Worm (Caenorhabditis elegans) whole organism, L4/young adult: ENCODE measurements around the gene srbc-23.

Source experiments
- W03F9.2 ChIP-seq: fragments of 150-350 bp; optimal IDR thresholded peaks from 2 replicates; lab custom pipeline; 2014; ENCODE audit warnings: missing biosample characterization, missing genetic modification characterization
- dao-5 ChIP-seq: sonication (generic microtip); optimal IDR thresholded peaks from 2 replicates; lab custom pipeline; 2016; ENCODE audit warnings: missing genotype, missing genetic modification characterization, moderate library complexity, missing compliant biosample characterization
- him-1 ChIP-seq: sonication (generic microtip); optimal IDR thresholded peaks from 2 replicates; lab custom pipeline; 2016; ENCODE audit warnings: missing genotype, missing genetic modification reagents, missing genetic modification characterization, missing compliant biosample characterization

- no peak for TF ChIP-seq him-1
- TF ChIP-seq dao-5 (tag; lab: Kevin White, UChicago) = no peak
- TF ChIP-seq W03F9.2 (tag; lab: Kevin White, UChicago) = no peak
Measured at ce11 chrV:2185486-2185885, 32.1 kb downstream of the srbc-23 start.
